Worm (Caenorhabditis elegans): ENCODE results near the gene R03H10.4.

- TF ChIP-seq pha-4 (GFP tag; IDR thresholded peaks at IDR 0.05) (no peak), pha-4 (tag; optimal IDR thresholded peaks at IDR 0.05) (no peak), lin-15B (tag; optimal IDR thresholded peaks at IDR 0.05) (no peak)
Observed at ce11 chrII:4150211-4150610, 18.1 kb downstream of the R03H10.4 start.
